Worm (Caenorhabditis elegans) whole organism, early embryonic: ENCODE data around the gene col-141.

Experiments
- B0310.2 ChIP-seq: sonication (generic microtip); optimal IDR thresholded peaks from 2 replicates; lab custom pipeline; 2016; ENCODE audit warnings: mild to moderate bottlenecking, missing genetic modification characterization, missing compliant biosample characterization
- F13C5.2 ChIP-seq: sonication (generic microtip); optimal IDR thresholded peaks from 2 replicates; lab custom pipeline; 2017; ENCODE audit warnings: mild to moderate bottlenecking, missing genetic modification characterization, inconsistent platforms, missing compliant biosample characterization
- aly-1 ChIP-seq: sonication (generic microtip); optimal IDR thresholded peaks from 2 replicates; lab custom pipeline; 2016; ENCODE audit warnings: missing genetic modification characterization, missing compliant biosample characterization
- ceh-36 ChIP-seq: sonication (generic microtip); optimal IDR thresholded peaks from 2 replicates; lab custom pipeline; 2016; ENCODE audit warnings: missing genetic modification characterization, inconsistent platforms, missing compliant biosample characterization
- ets-7 ChIP-seq: sonication (generic microtip); optimal IDR thresholded peaks from 2 replicates; lab custom pipeline; 2016; ENCODE audit warnings: missing genotype, missing genetic modification characterization, missing compliant biosample characterization
- flt-1 ChIP-seq: fragments of 200-800 bp; sonication (Bioruptor generic); IDR thresholded peaks from 2 replicates; pipeline ENCODE4 v1.3.6; 2022; ENCODE audit warnings: missing genetic modification characterization, missing compliant biosample characterization
- hmbx-1 ChIP-seq: sonication (generic microtip); optimal IDR thresholded peaks from 2 replicates; lab custom pipeline; 2016; ENCODE audit warnings: mild to moderate bottlenecking, missing genetic modification characterization, missing compliant biosample characterization
- hmg-4 ChIP-seq: fragments of 200-800 bp; sonication (Bioruptor generic); optimal IDR thresholded peaks from 2 replicates; lab custom pipeline; 2018; ENCODE audit warnings: mild to moderate bottlenecking, missing genetic modification characterization, missing compliant biosample characterization
- hnd-1 ChIP-seq: sonication (generic microtip); optimal IDR thresholded peaks from 2 replicates; lab custom pipeline; 2016; ENCODE audit warnings: missing genetic modification characterization, missing compliant biosample characterization
- scrt-1 ChIP-seq: fragments of 200-800 bp; sonication (Bioruptor generic); IDR thresholded peaks from 2 replicates; pipeline ENCODE4 v1.3.6; 2022; ENCODE audit warnings: missing genetic modification characterization, missing compliant biosample characterization
- sea-1 ChIP-seq: fragments of 200-800 bp; sonication (Bioruptor generic); conservative IDR thresholded peaks from 2 replicates; pipeline ENCODE4 v1.3.6; 2022; ENCODE audit warnings: missing genetic modification characterization, missing compliant biosample characterization
- tbx-37 ChIP-seq: fragments of 200-800 bp; sonication (Bioruptor generic); conservative IDR thresholded peaks from 2 replicates; pipeline ENCODE4 v1.3.6; 2022; ENCODE audit warnings: missing genetic modification reagents, missing genetic modification characterization, missing compliant biosample characterization

The col-141 gene

DNA sequence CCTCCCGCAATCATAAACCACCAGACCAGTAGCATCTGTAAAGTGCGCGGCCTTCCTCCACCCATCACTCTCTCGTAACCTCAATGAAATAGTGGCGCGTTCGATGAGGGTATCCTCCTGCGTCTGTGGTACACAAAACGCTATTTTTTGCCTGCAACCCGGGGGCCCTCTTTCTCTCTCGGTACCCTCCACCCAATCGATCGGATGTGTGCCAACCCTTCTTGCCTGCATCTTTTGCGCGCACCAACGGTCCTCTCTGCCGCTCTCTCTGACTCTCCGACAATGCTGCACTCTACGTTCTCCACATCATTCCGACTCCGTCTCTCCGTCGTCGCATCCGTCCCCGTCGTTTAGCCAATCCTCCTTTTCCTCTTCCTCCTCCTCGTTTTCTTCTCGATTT lies 50.0 kb downstream of the col-141 start:
- TF ChIP-seq hmbx-1 (tag; lab: Kevin White, UChicago), result no peak
- peak; percentile 64 for TF ChIP-seq aly-1 (tag; lab: Kevin White, UChicago)
- no peak for TF ChIP-seq tbx-37 (GFP tag; lab: Robert Waterston, UW)
- no peak for TF ChIP-seq hnd-1 (tag; lab: Kevin White, UChicago)
- TF ChIP-seq sea-1 (GFP tag; lab: Robert Waterston, UW), result peak; percentile 72; the same call in 1 of the 2 replicates
- TF ChIP-seq B0310.2 (tag; lab: Kevin White, UChicago), result no peak
- TF ChIP-seq scrt-1, result no peak
- TF ChIP-seq F13C5.2 (tag; lab: Kevin White, UChicago), result peak; percentile 78
- peak; percentile 43 for TF ChIP-seq ets-7 (tag; lab: Kevin White, UChicago)
- no peak for TF ChIP-seq ceh-36 (tag; lab: Kevin White, UChicago)
- TF ChIP-seq flt-1 (GFP tag; lab: Robert Waterston, UW), result peak; percentile 58; the same call in 1 of the 2 replicates
- TF ChIP-seq hmg-4 (GFP tag; lab: Kevin White, UChicago), result peak; percentile 93
